Worm (Caenorhabditis elegans): ENCODE data around the gene F13C5.3.

F13C5.3 gene

ce11 chrX:593910-594447 lies 5.4 kb downstream of the F13C5.3 start, which contains the start of gene F13C5.2:
Gene F13C5.2, plus strand, starts transcription at chrX:593960.
- TF ChIP-seq nhr-129 (tag; optimal IDR thresholded peaks at IDR 0.05) (no peak), lin-39 (tag; optimal IDR thresholded peaks at IDR 0.05) (no peak), nhr-237 (tag; optimal IDR thresholded peaks at IDR 0.05) (no peak), ztf-4 (tag; optimal IDR thresholded peaks at IDR 0.05) (no peak), Y55F3AM.14 (GFP tag; optimal IDR thresholded peaks at IDR 0.05) (no peak), sma-3 (GFP tag; optimal IDR thresholded peaks at IDR 0.05) (no peak), alr-1 (tag; optimal IDR thresholded peaks at IDR 0.05) (no peak), nhr-10 (tag; optimal IDR thresholded peaks at IDR 0.05) (no peak), zag-1 (tag; optimal IDR thresholded peaks at IDR 0.05) (no peak), nhr-77 (tag; optimal IDR thresholded peaks at IDR 0.05) (no peak), mbf-1 (tag; optimal IDR thresholded peaks at IDR 0.05) (no peak), nhr-25 (tag; optimal IDR thresholded peaks at IDR 0.05) (no peak), nhr-6 (tag; optimal IDR thresholded peaks at IDR 0.05) (no peak)

ce11 chrX:593245-593733 lies 6.1 kb downstream of the F13C5.3 start:
- no peak for TF ChIP-seq dmd-4 (tag; optimal IDR thresholded peaks at IDR 0.05)
- peak; percentile 95 for TF ChIP-seq F13H6.1 (tag; optimal IDR thresholded peaks at IDR 0.05)
- no peak for TF ChIP-seq ZK546.5 (tag; optimal IDR thresholded peaks at IDR 0.05)
- peak; percentile 72 for TF ChIP-seq ztf-4 (tag; optimal IDR thresholded peaks at IDR 0.05)
- no peak for TF ChIP-seq mbf-1 (tag; optimal IDR thresholded peaks at IDR 0.05)
- TF ChIP-seq aly-2 (tag; optimal IDR thresholded peaks at IDR 0.05), result no peak
- peak; percentile 63 for TF ChIP-seq sma-3 (GFP tag; optimal IDR thresholded peaks at IDR 0.05)
- no peak for TF ChIP-seq elt-3 (tag; optimal IDR thresholded peaks at IDR 0.05)
- TF ChIP-seq nhr-21 (tag; optimal IDR thresholded peaks at IDR 0.05), result peak; percentile 62
- peak; percentile 79 for TF ChIP-seq sma-9 (GFP tag; optimal IDR thresholded peaks at IDR 0.05)
- no peak for TF ChIP-seq sma-9 (tag; optimal IDR thresholded peaks at IDR 0.05)
- no peak for TF ChIP-seq nhr-11 (tag; optimal IDR thresholded peaks at IDR 0.05)
- TF ChIP-seq nhr-237 (tag; optimal IDR thresholded peaks at IDR 0.05), result no peak
- no peak for TF ChIP-seq ceh-82 (tag; optimal IDR thresholded peaks at IDR 0.05)
- TF ChIP-seq nhr-129 (tag; optimal IDR thresholded peaks at IDR 0.05), result peak; percentile 98
- peak; percentile 42 for TF ChIP-seq gmeb-1 (tag; optimal IDR thresholded peaks at IDR 0.05)
- TF ChIP-seq alr-1 (tag; optimal IDR thresholded peaks at IDR 0.05), result no peak
- peak; percentile 61 to 76 for TF ChIP-seq lsy-2 (tag; optimal IDR thresholded peaks at IDR 0.05)
- TF ChIP-seq C34F6.9 (tag; optimal IDR thresholded peaks at IDR 0.05), result peak; percentile 92
- TF ChIP-seq unc-39 (tag; optimal IDR thresholded peaks at IDR 0.05), result peak; percentile 12
- peak; percentile 56 for TF ChIP-seq lin-11 (tag; optimal IDR thresholded peaks at IDR 0.05)
- peak; percentile 37 for TF ChIP-seq ceh-16 (tag; optimal IDR thresholded peaks at IDR 0.05)
- TF ChIP-seq Y55F3AM.14 (GFP tag; optimal IDR thresholded peaks at IDR 0.05), result peak; percentile 78
- TF ChIP-seq lin-39 (tag; optimal IDR thresholded peaks at IDR 0.05), result no peak
- no peak for TF ChIP-seq skn-1 (tag; optimal IDR thresholded peaks at IDR 0.05)
- TF ChIP-seq nhr-23 (tag; optimal IDR thresholded peaks at IDR 0.05), result peak; percentile 48
- peak; percentile 86 to 96 for TF ChIP-seq mdl-1 (tag; optimal IDR thresholded peaks at IDR 0.05)
- no peak for TF ChIP-seq elt-1 (tag; optimal IDR thresholded peaks at IDR 0.05)
- no peak for TF ChIP-seq R02D3.7 (tag; optimal IDR thresholded peaks at IDR 0.05)
- TF ChIP-seq ama-1 (optimal IDR thresholded peaks at IDR 0.05), result no peak
- TF ChIP-seq egl-27 (tag; optimal IDR thresholded peaks at IDR 0.05), result peak; percentile 63
- peak; percentile 88 for TF ChIP-seq peb-1 (tag; optimal IDR thresholded peaks at IDR 0.05)
- TF ChIP-seq nhr-25 (tag; optimal IDR thresholded peaks at IDR 0.05), result peak; percentile 80
- peak; percentile 74 for TF ChIP-seq unc-55 (GFP tag; optimal IDR thresholded peaks at IDR 0.05)
- peak; percentile 64 for TF ChIP-seq blmp-1 (tag; optimal IDR thresholded peaks at IDR 0.05; ENCODE audit: insufficient read depth)
- TF ChIP-seq nhr-10 (tag; optimal IDR thresholded peaks at IDR 0.05), result no peak
- peak; percentile 81 for TF ChIP-seq sem-4 (tag; optimal IDR thresholded peaks at IDR 0.05)
- TF ChIP-seq lin-13 (GFP tag; optimal IDR thresholded peaks at IDR 0.05), result peak; percentile 76
- no peak for TF ChIP-seq nhr-12 (tag; optimal IDR thresholded peaks at IDR 0.05)
- peak; percentile 88 for TF ChIP-seq crh-2 (tag; optimal IDR thresholded peaks at IDR 0.05)
- peak; percentile 85 for TF ChIP-seq nhr-6 (tag; optimal IDR thresholded peaks at IDR 0.05)
- peak; percentile 89 for TF ChIP-seq zag-1 (tag; optimal IDR thresholded peaks at IDR 0.05)
- no peak for TF ChIP-seq unc-62 (GFP tag; optimal IDR thresholded peaks at IDR 0.05)
- TF ChIP-seq ztf-11 (tag; optimal IDR thresholded peaks at IDR 0.05), result no peak
- TF ChIP-seq fos-1 (tag; optimal IDR thresholded peaks at IDR 0.05), result peak; percentile 84
- no peak for TF ChIP-seq nhr-77 (tag; optimal IDR thresholded peaks at IDR 0.05)
- peak; percentile 81 for TF ChIP-seq mab-5 (tag; optimal IDR thresholded peaks at IDR 0.05)
- no peak for TF ChIP-seq ztf-1 (GFP tag; conservative IDR thresholded peaks at IDR 0.05)
- TF ChIP-seq snpc-4 (tag; optimal IDR thresholded peaks at IDR 0.05), result peak; percentile 54

Measured in whole organism, L2 larva.